Worm (Caenorhabditis elegans): ENCODE data around the gene ndub-6.

- TF ChIP-seq bed-1 (GFP tag; IDR thresholded peaks at IDR 0.05) (no peak), F10E7.11 (tag; optimal IDR thresholded peaks at IDR 0.05) (no peak), F23B12.7 (tag; optimal IDR thresholded peaks at IDR 0.05; ENCODE audit: insufficient read depth) (no peak), Y79H2A.3 (GFP tag; conservative IDR thresholded peaks at IDR 0.05) (no peak), pha-4 (tag; optimal IDR thresholded peaks at IDR 0.05) (no peak), ama-1 (optimal IDR thresholded peaks at IDR 0.05) (no peak), ama-1 (GFP tag; optimal IDR thresholded peaks at IDR 0.05) (no peak), F37B4.10 (GFP tag; IDR thresholded peaks at IDR 0.05) (no peak), F52B5.7 (tag; optimal IDR thresholded peaks at IDR 0.05) (no peak), lin-26 (GFP tag; IDR thresholded peaks at IDR 0.05) (no peak), D2030.7 (GFP tag; IDR thresholded peaks at IDR 0.05) (no peak)
These were observed 48.9 kb upstream of the ndub-6 start for ce11 chrIV:11603265-11603840.

Data from whole organism, young adult.